Fruit fly (Drosophila melanogaster) whole organism, embryonic: ENCODE measurements around the gene meep.
A peak's percentile ranks its signal among the peaks of the same experiment; 100 is the strongest.

Source experiments
- Asciz ChIP-seq: fragments of 200-800 bp; sonication (Bioruptor generic); optimal IDR thresholded peaks from 2 replicates; lab custom pipeline; 2017; ENCODE audit warnings: missing biosample characterization, mild to moderate bottlenecking, missing genetic modification characterization, missing genetic modification reagents
- CG11093 ChIP-seq: fragments of 200-800 bp; sonication (Bioruptor generic); IDR thresholded peaks from 3 replicates; pipeline ENCODE4 v1.3.6; 2022; ENCODE audit warnings: missing biosample characterization, missing genetic modification characterization
- CG11696 ChIP-seq: fragments of 200-800 bp; sonication (Bioruptor generic); IDR thresholded peaks from 2 replicates; pipeline ENCODE4 v1.3.6; 2022; ENCODE audit warnings: missing biosample characterization, missing genetic modification characterization
- CG12236 ChIP-seq: fragments of 200-800 bp; sonication (Bioruptor generic); optimal IDR thresholded peaks from 2 replicates; lab custom pipeline; 2016; ENCODE audit warnings: missing biosample characterization, missing genetic modification characterization
- CG12769 ChIP-seq: fragments of 200-800 bp; sonication (Bioruptor generic); optimal IDR thresholded peaks from 2 replicates; lab custom pipeline; 2019; ENCODE audit warnings: missing biosample characterization, mild to moderate bottlenecking, missing genetic modification characterization, moderate library complexity
- CG18476 ChIP-seq: fragments of 200-800 bp; sonication (Bioruptor generic); optimal IDR thresholded peaks from 2 replicates; lab custom pipeline; 2016; ENCODE audit warnings: missing biosample characterization, mild to moderate bottlenecking, missing genetic modification characterization
- CG18764 ChIP-seq: fragments of 200-800 bp; sonication (Bioruptor generic); optimal IDR thresholded peaks from 3 replicates; lab custom pipeline; 2016; ENCODE audit warnings: missing biosample characterization, missing genetic modification characterization
- CG31224 ChIP-seq: fragments of 200-800 bp; sonication (Bioruptor generic); IDR thresholded peaks from 2 replicates; pipeline ENCODE4 v1.3.6; 2022; ENCODE audit warnings: missing biosample characterization, missing genetic modification characterization
- CG34224 ChIP-seq: fragments of 200-800 bp; sonication (Bioruptor generic); IDR thresholded peaks from 3 replicates; pipeline ENCODE4 v1.3.6; 2022; ENCODE audit warnings: missing biosample characterization, missing genetic modification characterization; ENCODE audit not compliant: partially characterized antibody
- CG5180 ChIP-seq: fragments of 200-800 bp; sonication (Bioruptor generic); optimal IDR thresholded peaks from 3 replicates; lab custom pipeline; 2017; ENCODE audit warnings: missing biosample characterization, missing genetic modification characterization, mild to moderate bottlenecking, moderate library complexity, missing genetic modification reagents
- CG5953 ChIP-seq: fragments of 200-800 bp; sonication (Bioruptor generic); IDR thresholded peaks from 2 replicates; pipeline ENCODE4 v1.3.6; 2022; ENCODE audit warnings: missing biosample characterization, missing genetic modification characterization
- CG6813 ChIP-seq: fragments of 200-800 bp; sonication (Bioruptor generic); optimal IDR thresholded peaks from 2 replicates; lab custom pipeline; 2017; ENCODE audit warnings: missing biosample characterization, missing genetic modification characterization, mild to moderate bottlenecking, moderate library complexity, missing genetic modification reagents
- CG7928 ChIP-seq: fragments of 200-800 bp; sonication (Bioruptor generic); optimal IDR thresholded peaks from 2 replicates; lab custom pipeline; 2017; ENCODE audit warnings: missing biosample characterization, mild to moderate bottlenecking, missing genetic modification characterization
- CG8290 ChIP-seq, 3 experiments: fragments of 200-800 bp; sonication (Bioruptor generic); optimal IDR thresholded peaks; 2 replicates each; lab custom pipeline; 2016 to 2019; ENCODE audit warnings: missing biosample characterization in 3 of 3, missing genetic modification characterization in 3 of 3, mild to moderate bottlenecking in 2 of 3, moderate library complexity in 1 of 3
- Chrac-16 ChIP-seq: fragments of 200-800 bp; sonication (Bioruptor generic); optimal IDR thresholded peaks from 3 replicates; lab custom pipeline; 2016; ENCODE audit warnings: missing biosample characterization, missing genetic modification characterization
- Dad ChIP-seq: fragments of 200-800 bp; sonication (Bioruptor generic); optimal IDR thresholded peaks from 3 replicates; lab custom pipeline; 2016; ENCODE audit warnings: missing biosample characterization, missing genetic modification characterization
- Deaf1 ChIP-seq: fragments of 200-800 bp; optimal IDR thresholded peaks from 3 replicates; lab custom pipeline; 2019; ENCODE audit warnings: missing biosample characterization, mild to moderate bottlenecking, missing genetic modification characterization, moderate library complexity
- Fer3 ChIP-seq: fragments of 200-800 bp; sonication (Bioruptor generic); optimal IDR thresholded peaks from 2 replicates; lab custom pipeline; 2018; ENCODE audit warnings: missing biosample characterization, mild to moderate bottlenecking, missing genetic modification characterization, moderate library complexity
- H15 ChIP-seq: fragments of 200-800 bp; sonication (Bioruptor generic); IDR thresholded peaks from 3 replicates; pipeline ENCODE4 v1.3.6; 2022; ENCODE audit warnings: missing biosample characterization, missing genetic modification characterization
- H2.0 ChIP-seq: fragments of 200-800 bp; sonication (Bioruptor generic); IDR thresholded peaks from 2 replicates; pipeline ENCODE4 v1.3.6; 2022; ENCODE audit warnings: missing biosample characterization, missing genetic modification characterization
- HmgZ ChIP-seq: fragments of 200-800 bp; sonication (Bioruptor generic); optimal IDR thresholded peaks from 2 replicates; lab custom pipeline; 2018; ENCODE audit warnings: missing biosample characterization, mild to moderate bottlenecking, missing genetic modification characterization
- Max ChIP-seq: fragments of 200-800 bp; sonication (Bioruptor generic); optimal IDR thresholded peaks from 2 replicates; lab custom pipeline; 2016; ENCODE audit warnings: missing biosample characterization, mild to moderate bottlenecking, missing genetic modification characterization
- Med ChIP-seq: fragments of 200-800 bp; sonication (Bioruptor generic); peaks from one replicate; lab custom pipeline; 2016; ENCODE audit warnings: missing biosample characterization, missing genetic modification characterization, mild to moderate bottlenecking, inconsistent platforms, moderate library complexity
- Meics ChIP-seq: fragments of 200-800 bp; sonication (Bioruptor generic); optimal IDR thresholded peaks from 2 replicates; lab custom pipeline; 2017; ENCODE audit warnings: missing biosample characterization, mild to moderate bottlenecking, missing genetic modification characterization
- Pdp1 ChIP-seq, 2 experiments: fragments of 200-800 bp; sonication (Bioruptor generic); optimal IDR thresholded peaks; 3 replicates each; lab custom pipeline; 2016; ENCODE audit warnings: missing biosample characterization in 2 of 2, missing genetic modification characterization in 2 of 2, mild to moderate bottlenecking in 1 of 2, moderate library complexity in 1 of 2
- Sin3A ChIP-seq: fragments of >200 bp; optimal IDR thresholded peaks from 2 replicates; lab custom pipeline; 2018
- Sox100B ChIP-seq: fragments of 200-800 bp; sonication (Bioruptor generic); optimal IDR thresholded peaks from 3 replicates; lab custom pipeline; 2018; ENCODE audit warnings: missing biosample characterization, mild to moderate bottlenecking, missing genetic modification characterization
- Vsx1 ChIP-seq: fragments of 200-800 bp; sonication (Bioruptor generic); optimal IDR thresholded peaks from 2 replicates; lab custom pipeline; 2017; ENCODE audit warnings: missing biosample characterization, mild to moderate bottlenecking, missing genetic modification characterization, missing genetic modification reagents
- YL-1 ChIP-seq: fragments of 200-800 bp; sonication (Bioruptor generic); optimal IDR thresholded peaks from 3 replicates; lab custom pipeline; 2017; ENCODE audit warnings: missing biosample characterization, mild to moderate bottlenecking, missing genetic modification characterization
- ac ChIP-seq: fragments of 200-800 bp; sonication (Bioruptor generic); optimal IDR thresholded peaks from 3 replicates; lab custom pipeline; 2017; ENCODE audit warnings: missing biosample characterization, mild to moderate bottlenecking, missing genetic modification characterization
- ash1 ChIP-seq: fragments of 200-800 bp; sonication (Bioruptor generic); optimal IDR thresholded peaks from 2 replicates; lab custom pipeline; 2018; ENCODE audit warnings: missing biosample characterization, mild to moderate bottlenecking, missing genetic modification characterization
- btn ChIP-seq: fragments of 200-800 bp; sonication (Bioruptor generic); optimal IDR thresholded peaks from 2 replicates; lab custom pipeline; 2016; ENCODE audit warnings: missing biosample characterization, missing genetic modification characterization
- cato ChIP-seq: fragments of 200-800 bp; sonication (Bioruptor generic); optimal IDR thresholded peaks from 2 replicates; lab custom pipeline; 2016; ENCODE audit warnings: missing biosample characterization, missing genetic modification characterization, borderline replicate concordance
- caup ChIP-seq: fragments of 200-800 bp; sonication (Bioruptor generic); optimal IDR thresholded peaks from 3 replicates; lab custom pipeline; 2017; ENCODE audit warnings: missing biosample characterization, mild to moderate bottlenecking, missing genetic modification characterization, moderate library complexity; ENCODE audit not compliant: severe bottlenecking
- chinmo ChIP-seq: fragments of 200-800 bp; sonication (Bioruptor generic); IDR thresholded peaks from 4 replicates; pipeline ENCODE4 v1.3.6; 2022; ENCODE audit warnings: missing biosample characterization, missing genetic modification characterization; ENCODE audit not compliant: partially characterized antibody
- ham ChIP-seq: fragments of 200-800 bp; sonication (Bioruptor generic); IDR thresholded peaks from 2 replicates; pipeline ENCODE4 v1.3.6; 2022; ENCODE audit warnings: missing biosample characterization, missing genetic modification characterization
- lov ChIP-seq, 2 experiments: fragments of 200-800 bp in 1 of 2; fragments of >200 bp in 1 of 2; sonication (Bioruptor generic) in 1 of 2; IDR thresholded peaks in 1 of 2; optimal IDR thresholded peaks in 1 of 2; 2 replicates in 1 of 2; 3 replicates in 1 of 2; pipeline versions ENCODE4 v1.3.6 to Lab custom; 2017 to 2022; ENCODE audit warnings: missing biosample characterization in 1 of 2, missing genetic modification characterization in 1 of 2
- oc ChIP-seq: fragments of 200-800 bp; sonication (Bioruptor generic); optimal IDR thresholded peaks from 2 replicates; lab custom pipeline; 2018; ENCODE audit warnings: missing biosample characterization, mild to moderate bottlenecking, missing genetic modification characterization, moderate library complexity
- psq ChIP-seq: fragments of 200-800 bp; sonication (Bioruptor generic); optimal IDR thresholded peaks from 2 replicates; lab custom pipeline; 2017; ENCODE audit warnings: missing biosample characterization, missing genetic modification characterization
- row ChIP-seq: fragments of 200-800 bp; sonication (Bioruptor generic); IDR thresholded peaks from 3 replicates; pipeline ENCODE4 v1.3.6; 2022; ENCODE audit warnings: missing biosample characterization, missing genetic modification characterization
- sens ChIP-seq: fragments of 200-800 bp; sonication (Bioruptor generic); peaks from one replicate; lab custom pipeline; 2016; ENCODE audit warnings: missing biosample characterization, missing genetic modification characterization
- seq ChIP-seq: fragments of 200-800 bp; sonication (Bioruptor generic); IDR thresholded peaks from 2 replicates; pipeline ENCODE4 v1.3.6; 2022; ENCODE audit warnings: missing biosample characterization, missing genetic modification characterization
- shn ChIP-seq: fragments of 200-800 bp; sonication (Bioruptor generic); optimal IDR thresholded peaks from 3 replicates; lab custom pipeline; 2016; ENCODE audit warnings: missing biosample characterization, missing genetic modification characterization
- sisA ChIP-seq: fragments of 200-800 bp; sonication (Bioruptor generic); IDR thresholded peaks from 2 replicates; pipeline ENCODE4 v1.3.6; 2022; ENCODE audit warnings: missing biosample characterization, missing genetic modification characterization
- stc ChIP-seq: fragments of 200-800 bp; sonication (Bioruptor generic); IDR thresholded peaks from 2 replicates; pipeline ENCODE4 v1.3.6; 2022; ENCODE audit warnings: missing biosample characterization, missing genetic modification characterization
- tna ChIP-seq: fragments of 200-800 bp; sonication (Bioruptor generic); IDR thresholded peaks from 2 replicates; pipeline ENCODE4 v1.3.6; 2022; ENCODE audit warnings: missing biosample characterization, missing genetic modification characterization; ENCODE audit not compliant: partially characterized antibody
- ttk ChIP-seq: fragments of 200-800 bp; sonication (Bioruptor generic); IDR thresholded peaks from 2 replicates; pipeline ENCODE4 v2.1.2; 2022; ENCODE audit warnings: missing biosample characterization, missing genetic modification characterization
- vvl ChIP-seq: fragments of 200-800 bp; sonication (Bioruptor generic); IDR thresholded peaks from 2 replicates; pipeline ENCODE4 v1.3.6; 2022; ENCODE audit warnings: missing biosample characterization, missing genetic modification characterization

meep gene

DNA sequence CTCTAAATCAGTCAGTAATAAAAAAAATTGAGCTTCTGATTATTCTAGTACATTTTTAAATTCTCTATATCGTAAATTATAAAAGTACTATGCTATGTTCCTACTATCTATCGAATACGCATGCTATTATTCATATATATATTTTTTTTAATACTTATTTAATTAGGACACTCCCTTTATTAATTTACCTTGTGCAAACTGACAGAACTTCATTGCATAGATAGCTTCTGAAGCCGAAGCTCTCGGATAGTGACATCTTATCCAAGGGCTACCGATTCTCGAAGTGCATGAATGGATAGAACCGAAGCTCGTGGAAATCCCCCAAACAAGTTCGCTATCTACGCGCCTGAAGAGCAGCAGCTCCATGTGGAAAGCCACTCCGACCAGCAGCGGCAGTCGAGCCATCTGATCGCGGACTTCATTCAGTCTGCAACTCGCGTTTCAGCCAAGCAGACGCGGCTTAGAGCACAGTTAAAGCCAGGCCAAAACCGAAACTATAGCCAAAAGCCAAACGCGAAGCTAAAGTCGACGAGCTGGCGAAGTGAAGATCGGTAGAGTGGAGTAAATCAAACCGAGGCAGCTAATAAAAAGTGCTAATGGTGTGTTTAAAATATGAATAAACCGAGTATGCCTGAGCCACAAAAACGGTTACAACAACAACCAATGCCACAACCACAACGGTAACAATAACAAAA is 2.3 kb downstream of the meep start, which contains the start of gene mwh:
Gene mwh, plus strand, starts transcription at position 430 of the 695 bp plus-strand sequence.
- TF ChIP-seq H15 (GFP tag; lab: Robert Waterston, UW) (no peak), sisA (GFP tag; lab: Robert Waterston, UW) (no peak), CG11093 (GFP tag; lab: Robert Waterston, UW) (no peak), ttk (GFP tag; lab: Robert Waterston, UW) (no peak), CG11696 (GFP tag; lab: Robert Waterston, UW) (no peak), sens (GFP tag; lab: Kevin White, UChicago) (peak; percentile 16), ash1 (GFP tag; lab: Kevin White, UChicago) (no peak), CG18476 (GFP tag; lab: Kevin White, UChicago) (no peak), CG12236 (GFP tag; lab: Kevin White, UChicago) (no peak), Chrac-16 (GFP tag; lab: Kevin White, UChicago) (no peak), CG5180 (GFP tag; lab: Kevin White, UChicago) (peak; percentile 66), CG34224 (GFP tag; lab: Robert Waterston, UW) (no peak), CG18764 (no peak), cato (no peak), chinmo (GFP tag; lab: Robert Waterston, UW) (0 out of 4 replicates have a peak, but pooled peaks have one; percentile 34), btn (no peak), CG12769 (peak; percentile 13), ham (GFP tag; lab: Robert Waterston, UW) (no peak), Max (no peak), oc (tag; lab: Kevin White, UChicago) (peak; percentile 10), Med (peak; percentile 35), CG8290 (GFP tag; optimal IDR thresholded peaks at IDR 0.05; lab: Kevin White, UChicago) (no peak), CG8290 (tag; optimal IDR thresholded peaks at IDR 0.05; lab: Kevin White, UChicago) (peak in 1 of 2 experiments; percentile 4), ac (no peak), Deaf1 (tag; lab: Kevin White, UChicago) (peak; percentile 5), lov (optimal IDR thresholded peaks at IDR 0.05; lab: Kevin White, UChicago) (no peak), lov (GFP tag; IDR thresholded peaks at IDR 0.05; lab: Robert Waterston, UW) (0 out of 3 replicates have a peak, but pooled peaks have one; percentile 41), YL-1 (GFP tag; lab: Kevin White, UChicago) (no peak), CG7928 (no peak), HmgZ (tag; lab: Kevin White, UChicago) (no peak), vvl (GFP tag; lab: Robert Waterston, UW) (0 out of 2 replicates have a peak, but pooled peaks have one; percentile 32), Asciz (GFP tag; lab: Kevin White, UChicago) (no peak), H2.0 (GFP tag; lab: Robert Waterston, UW) (no peak), Vsx1 (GFP tag; lab: Kevin White, UChicago) (peak; percentile 54)

DNA sequence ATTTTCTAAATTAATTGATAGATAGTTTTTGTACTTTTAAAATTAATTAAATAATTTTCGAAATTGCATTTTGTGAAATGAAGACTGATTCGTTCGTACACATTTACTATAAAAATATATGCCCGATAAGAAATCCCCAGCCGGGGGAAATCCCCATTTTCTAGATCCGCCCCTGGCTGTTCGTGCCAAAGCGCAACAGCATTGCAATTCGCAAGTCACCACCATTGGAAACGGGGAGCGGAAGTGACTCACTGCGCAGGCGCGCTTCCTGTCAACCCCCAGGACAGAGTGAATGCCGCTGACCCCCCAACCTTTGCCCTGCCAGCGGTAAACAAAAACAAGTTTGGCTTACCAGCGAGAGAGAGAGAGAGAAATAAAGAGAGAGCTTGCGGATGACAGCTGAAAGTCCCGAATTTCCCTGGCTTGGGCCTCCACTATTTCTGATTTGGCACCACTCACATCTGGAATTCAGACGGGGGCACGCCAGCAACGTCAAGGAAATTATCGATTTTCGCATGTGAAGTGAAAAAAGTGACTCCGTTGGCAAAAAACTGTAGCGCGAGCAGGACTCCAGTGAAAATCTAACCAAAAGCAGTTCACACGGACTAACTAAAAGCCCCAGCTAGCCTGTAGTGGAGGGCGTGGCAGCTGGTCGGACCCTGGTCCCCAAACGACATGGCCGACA is 6.8 kb downstream of the meep start, which contains the start of gene Aplip1:
Gene Aplip1, plus strand, starts transcription at position 450 of the 685 bp plus-strand sequence.
- TF ChIP-seq Meics (GFP tag; lab: Kevin White, UChicago), result peak; percentile 31
- no peak for TF ChIP-seq tna (GFP tag; lab: Robert Waterston, UW)
- no peak for TF ChIP-seq Dad (GFP tag; lab: Kevin White, UChicago)
- no peak for TF ChIP-seq CG5953
- TF ChIP-seq Fer3 (tag; lab: Kevin White, UChicago), result peak; percentile 22
- TF ChIP-seq CG6813, result no peak
- TF ChIP-seq caup (GFP tag; lab: Kevin White, UChicago), result no peak
- peak; percentile 83 for TF ChIP-seq seq (GFP tag; lab: Robert Waterston, UW)
- no peak for TF ChIP-seq Sox100B (GFP tag; lab: Kevin White, UChicago)
- no peak for TF ChIP-seq psq (GFP tag; lab: Kevin White, UChicago)
- peak in 1 of 2 experiments; percentile 22 for TF ChIP-seq Pdp1 (GFP tag; optimal IDR thresholded peaks at IDR 0.05; lab: Kevin White, UChicago)
- no peak for TF ChIP-seq Sin3A (lab: Kevin White, UChicago)
- TF ChIP-seq row (GFP tag; lab: Robert Waterston, UW), result peak; percentile 22; the same call in 1 of the 3 replicates
- no peak for TF ChIP-seq shn (GFP tag; lab: Kevin White, UChicago)
- no peak for TF ChIP-seq stc (GFP tag; lab: Robert Waterston, UW)
- TF ChIP-seq CG31224 (GFP tag; lab: Robert Waterston, UW), result no peak
